Fruit fly (Drosophila melanogaster) whole organism, embryonic: ENCODE measurements around the gene CG42795.

ENCODE experiments used
- ATbp ChIP-seq: fragments of 200-800 bp; sonication (Bioruptor generic); optimal IDR thresholded peaks from 2 replicates; lab custom pipeline; 2017; ENCODE audit warnings: missing biosample characterization, mild to moderate bottlenecking, missing genetic modification characterization, missing genetic modification reagents
- Aef1 ChIP-seq: fragments of 200-800 bp; sonication (Bioruptor generic); IDR thresholded peaks from 3 replicates; pipeline ENCODE4 v1.3.6; 2022; ENCODE audit warnings: missing biosample characterization, missing genetic modification characterization
- BtbVII ChIP-seq: fragments of 200-800 bp; sonication (Bioruptor generic); optimal IDR thresholded peaks from 3 replicates; lab custom pipeline; 2017; ENCODE audit warnings: missing biosample characterization, mild to moderate bottlenecking, missing genetic modification characterization
- CG10431 ChIP-seq: fragments of 200-800 bp; sonication (Bioruptor generic); optimal IDR thresholded peaks from 3 replicates; lab custom pipeline; 2018; ENCODE audit warnings: missing biosample characterization, mild to moderate bottlenecking, missing genetic modification characterization
- CG11093 ChIP-seq: fragments of 200-800 bp; sonication (Bioruptor generic); IDR thresholded peaks from 3 replicates; pipeline ENCODE4 v1.3.6; 2022; ENCODE audit warnings: missing biosample characterization, missing genetic modification characterization
- CG11398 ChIP-seq: fragments of 200-800 bp; sonication (Bioruptor generic); optimal IDR thresholded peaks from 2 replicates; lab custom pipeline; 2016; ENCODE audit warnings: missing biosample characterization, missing genetic modification characterization
- CG11504 ChIP-seq: fragments of 200-800 bp; sonication (Bioruptor generic); optimal IDR thresholded peaks from 3 replicates; lab custom pipeline; 2019; ENCODE audit warnings: missing biosample characterization, mild to moderate bottlenecking, missing genetic modification characterization, moderate library complexity
- CG11696 ChIP-seq: fragments of 200-800 bp; sonication (Bioruptor generic); IDR thresholded peaks from 2 replicates; pipeline ENCODE4 v1.3.6; 2022; ENCODE audit warnings: missing biosample characterization, missing genetic modification characterization
- CG12299 ChIP-seq: fragments of 200-800 bp; sonication (Bioruptor generic); optimal IDR thresholded peaks from 2 replicates; lab custom pipeline; 2018; ENCODE audit warnings: missing biosample characterization, mild to moderate bottlenecking, missing genetic modification characterization
- CG12659 ChIP-seq: fragments of 200-800 bp; sonication (Bioruptor generic); optimal IDR thresholded peaks from 3 replicates; lab custom pipeline; 2017; ENCODE audit warnings: mild to moderate bottlenecking, missing biosample characterization, missing genetic modification reagents, missing genetic modification characterization
- CG17568 ChIP-seq: fragments of 200-800 bp; sonication (Bioruptor generic); optimal IDR thresholded peaks from 2 replicates; lab custom pipeline; 2018; ENCODE audit warnings: missing biosample characterization, mild to moderate bottlenecking, missing genetic modification characterization, moderate library complexity
- CG1832 ChIP-seq: fragments of 200-800 bp; sonication (Bioruptor generic); optimal IDR thresholded peaks from 2 replicates; lab custom pipeline; 2017; ENCODE audit warnings: missing biosample characterization, mild to moderate bottlenecking, missing genetic modification characterization, inconsistent platforms
- CG18476 ChIP-seq: fragments of 200-800 bp; sonication (Bioruptor generic); optimal IDR thresholded peaks from 2 replicates; lab custom pipeline; 2016; ENCODE audit warnings: missing biosample characterization, mild to moderate bottlenecking, missing genetic modification characterization
- CG31441 ChIP-seq: fragments of 200-800 bp; sonication (Bioruptor generic); IDR thresholded peaks from 2 replicates; pipeline ENCODE4 v1.3.6; 2022; ENCODE audit warnings: missing biosample characterization, missing genetic modification characterization
- CG3163 ChIP-seq: fragments of 200-800 bp; sonication (Bioruptor generic); optimal IDR thresholded peaks from 3 replicates; lab custom pipeline; 2016; ENCODE audit warnings: missing biosample characterization, missing genetic modification characterization
- CG3407 ChIP-seq: fragments of 200-800 bp; sonication (Bioruptor generic); optimal IDR thresholded peaks from 2 replicates; lab custom pipeline; 2018; ENCODE audit warnings: missing biosample characterization, mild to moderate bottlenecking, missing genetic modification characterization
- CG3995 ChIP-seq: fragments of 200-800 bp; sonication (Bioruptor generic); optimal IDR thresholded peaks from 3 replicates; lab custom pipeline; 2016; ENCODE audit warnings: missing biosample characterization, missing genetic modification characterization
- CG42726 ChIP-seq: fragments of 200-800 bp; sonication (Bioruptor generic); IDR thresholded peaks from 2 replicates; pipeline ENCODE4 v1.3.6; 2022; ENCODE audit warnings: missing biosample characterization, missing genetic modification characterization; ENCODE audit not compliant: partially characterized antibody
- CG4617 ChIP-seq: fragments of 200-800 bp; sonication (Bioruptor generic); optimal IDR thresholded peaks from 3 replicates; lab custom pipeline; 2016; ENCODE audit warnings: missing biosample characterization, missing genetic modification characterization, borderline replicate concordance
- CG4707 ChIP-seq: fragments of 200-800 bp; sonication (Bioruptor generic); optimal IDR thresholded peaks from 2 replicates; lab custom pipeline; 2018; ENCODE audit warnings: missing biosample characterization, mild to moderate bottlenecking, missing genetic modification characterization, moderate library complexity
- CG5245 ChIP-seq: fragments of 200-800 bp; sonication (Bioruptor generic); optimal IDR thresholded peaks from 3 replicates; lab custom pipeline; 2016; ENCODE audit warnings: missing biosample characterization, missing genetic modification characterization
- CG6175 ChIP-seq: fragments of 200-800 bp; sonication (Bioruptor generic); IDR thresholded peaks from 3 replicates; pipeline ENCODE4 v1.3.6; 2022; ENCODE audit warnings: missing biosample characterization, missing genetic modification characterization
- CG7372 ChIP-seq: fragments of 200-800 bp; sonication (Bioruptor generic); IDR thresholded peaks from 2 replicates; pipeline ENCODE4 v1.3.6; 2022; ENCODE audit warnings: missing biosample characterization, missing genetic modification characterization
- CG8478 ChIP-seq: fragments of >200 bp; optimal IDR thresholded peaks from 2 replicates; lab custom pipeline; 2018
- CG8924 ChIP-seq: fragments of 200-800 bp; optimal IDR thresholded peaks from 3 replicates; lab custom pipeline; 2019; ENCODE audit warnings: missing biosample characterization, mild to moderate bottlenecking, missing genetic modification characterization, moderate library complexity
- CG9215 ChIP-seq: fragments of 200-800 bp; sonication (Bioruptor generic); IDR thresholded peaks from 2 replicates; pipeline ENCODE4 v1.3.6; 2022; ENCODE audit warnings: missing biosample characterization, missing genetic modification characterization
- CG9437 ChIP-seq: fragments of 200-800 bp; sonication (Bioruptor generic); optimal IDR thresholded peaks from 2 replicates; lab custom pipeline; 2018; ENCODE audit warnings: missing biosample characterization, mild to moderate bottlenecking, missing genetic modification characterization
- Dip2 ChIP-seq: fragments of 200-800 bp; sonication (Bioruptor generic); IDR thresholded peaks from 2 replicates; pipeline ENCODE4 v1.3.6; 2022; ENCODE audit warnings: missing biosample characterization, missing genetic modification characterization
- Doc2 ChIP-seq: fragments of 200-800 bp; sonication (Bioruptor generic); IDR thresholded peaks from 2 replicates; pipeline ENCODE4 v1.3.6; 2022; ENCODE audit warnings: missing biosample characterization, missing genetic modification characterization
- HLH4C ChIP-seq: fragments of 200-800 bp; sonication (Bioruptor generic); IDR thresholded peaks from 3 replicates; pipeline ENCODE4 v1.3.6; 2022; ENCODE audit warnings: missing biosample characterization, missing genetic modification characterization; ENCODE audit not compliant: partially characterized antibody
- HLHmδ ChIP-seq: fragments of 200-800 bp; sonication (Bioruptor generic); optimal IDR thresholded peaks from 2 replicates; lab custom pipeline; 2018; ENCODE audit warnings: missing biosample characterization, mild to moderate bottlenecking, missing genetic modification characterization, moderate library complexity
- Ptx1 ChIP-seq: fragments of 200-800 bp; sonication (Bioruptor generic); IDR thresholded peaks from 2 replicates; pipeline ENCODE4 v1.3.6; 2022; ENCODE audit warnings: missing biosample characterization, missing genetic modification characterization
- Scr ChIP-seq: fragments of 200-800 bp; sonication (Bioruptor generic); IDR thresholded peaks from 2 replicates; pipeline ENCODE4 v1.3.6; 2022; ENCODE audit warnings: missing biosample characterization, missing genetic modification characterization; ENCODE audit not compliant: partially characterized antibody
- Sin3A ChIP-seq: fragments of >200 bp; optimal IDR thresholded peaks from 2 replicates; lab custom pipeline; 2018
- Sox100B ChIP-seq: fragments of 200-800 bp; sonication (Bioruptor generic); optimal IDR thresholded peaks from 3 replicates; lab custom pipeline; 2018; ENCODE audit warnings: missing biosample characterization, mild to moderate bottlenecking, missing genetic modification characterization
- Sox102F ChIP-seq: fragments of 200-800 bp; sonication (Bioruptor generic); optimal IDR thresholded peaks from 2 replicates; lab custom pipeline; 2018; ENCODE audit warnings: missing biosample characterization, mild to moderate bottlenecking, missing genetic modification characterization, moderate library complexity
- Spps ChIP-seq: fragments of 200-800 bp; sonication (Bioruptor generic); optimal IDR thresholded peaks from 2 replicates; lab custom pipeline; 2018; ENCODE audit warnings: missing biosample characterization, mild to moderate bottlenecking, missing genetic modification characterization
- Usf ChIP-seq: fragments of 200-800 bp; sonication (Bioruptor generic); optimal IDR thresholded peaks from 2 replicates; lab custom pipeline; 2017; ENCODE audit warnings: missing genotype, missing biosample characterization, missing genetic modification characterization
- ems ChIP-seq: fragments of 200-800 bp; sonication (Bioruptor generic); optimal IDR thresholded peaks from 3 replicates; lab custom pipeline; 2016; ENCODE audit warnings: missing biosample characterization, missing genetic modification characterization
- gcm2 ChIP-seq: fragments of 200-800 bp; sonication (Bioruptor generic); optimal IDR thresholded peaks from 2 replicates; lab custom pipeline; 2016; ENCODE audit warnings: missing biosample characterization, missing genetic modification characterization
- gsb ChIP-seq: fragments of 200-800 bp; sonication (Bioruptor generic); IDR thresholded peaks from 2 replicates; pipeline ENCODE4 v1.3.6; 2022; ENCODE audit warnings: missing biosample characterization, missing genetic modification characterization
- ind ChIP-seq: fragments of 200-800 bp; sonication (Bioruptor generic); optimal IDR thresholded peaks from 3 replicates; lab custom pipeline; 2016; ENCODE audit warnings: missing biosample characterization, missing genetic modification characterization
- luna ChIP-seq: fragments of 200-800 bp; sonication (Bioruptor generic); optimal IDR thresholded peaks from 2 replicates; lab custom pipeline; 2016; ENCODE audit warnings: missing biosample characterization, missing genetic modification characterization
- maf-S ChIP-seq: fragments of 200-800 bp; sonication (Bioruptor generic); optimal IDR thresholded peaks from 2 replicates; lab custom pipeline; 2016; ENCODE audit warnings: missing biosample characterization, missing genetic modification characterization
- nmo ChIP-seq: fragments of 200-800 bp; sonication (Bioruptor generic); optimal IDR thresholded peaks from 2 replicates; lab custom pipeline; 2018; ENCODE audit warnings: missing biosample characterization, mild to moderate bottlenecking, missing genetic modification characterization, moderate library complexity
- pnt ChIP-seq: fragments of 200-800 bp; sonication (Bioruptor generic); optimal IDR thresholded peaks from 3 replicates; lab custom pipeline; 2016; ENCODE audit warnings: missing biosample characterization, missing genetic modification characterization
- prd ChIP-seq, 3 experiments: fragments of >200 bp in 2 of 3; fragments of 200-800 bp in 1 of 3; sonication (Bioruptor generic) in 1 of 3; optimal IDR thresholded peaks in 2 of 3; IDR thresholded peaks in 1 of 3; 2 replicates in 2 of 3; 3 replicates in 1 of 3; pipeline versions ENCODE4 v1.3.6 to Lab custom; 2017 to 2022; ENCODE audit warnings: missing biosample characterization in 1 of 3, missing genetic modification characterization in 1 of 3
- sima ChIP-seq: fragments of 200-800 bp; sonication (Bioruptor generic); optimal IDR thresholded peaks from 2 replicates; lab custom pipeline; 2016; ENCODE audit warnings: missing biosample characterization, missing genetic modification characterization
- vvl ChIP-seq: fragments of 200-800 bp; sonication (Bioruptor generic); IDR thresholded peaks from 2 replicates; pipeline ENCODE4 v1.3.6; 2022; ENCODE audit warnings: missing biosample characterization, missing genetic modification characterization
- wor ChIP-seq: fragments of 200-800 bp; sonication (Bioruptor generic); IDR thresholded peaks from 2 replicates; pipeline ENCODE4 v1.3.6; 2022; ENCODE audit warnings: missing biosample characterization, missing genetic modification characterization
- zfh2 ChIP-seq: fragments of 200-800 bp; sonication (Bioruptor generic); optimal IDR thresholded peaks from 2 replicates; lab custom pipeline; 2016; ENCODE audit warnings: missing biosample characterization, missing genetic modification characterization

CG42795 gene

dm6 chr3R:10213430-10213829 is 12.1 kb upstream of the CG42795 start (continued):
- TF ChIP-seq ATbp (peak; percentile 77), CG5245 (GFP tag; lab: Kevin White, UChicago) (peak; percentile 36), ind (GFP tag; lab: Kevin White, UChicago) (peak; percentile 65), ems (GFP tag; lab: Kevin White, UChicago) (no peak), Scr (GFP tag; lab: Robert Waterston, UW) (no peak), pnt (GFP tag; lab: Kevin White, UChicago) (no peak), gsb (GFP tag; lab: Robert Waterston, UW) (0 out of 2 replicates have a peak, but pooled peaks have one; percentile 18), CG9437 (GFP tag; lab: Kevin White, UChicago) (peak; percentile 42), sima (GFP tag; lab: Kevin White, UChicago) (no peak), CG8924 (no peak), CG11398 (no peak), CG12659 (peak; percentile 54), CG42726 (GFP tag; lab: Robert Waterston, UW) (no peak), Aef1 (GFP tag; lab: Robert Waterston, UW) (peak; percentile 63; the same call in 2 of the 3 replicates), maf-S (GFP tag; lab: Kevin White, UChicago) (no peak), Sox100B (GFP tag; lab: Kevin White, UChicago) (peak; percentile 69), CG4617 (no peak), CG6175 (no peak), CG11696 (peak; percentile 54; the same call in 1 of the 2 replicates), CG1832 (GFP tag; lab: Kevin White, UChicago) (no peak), gcm2 (GFP tag; lab: Kevin White, UChicago) (no peak), Ptx1 (peak; percentile 86), HLHmδ (GFP tag; lab: Kevin White, UChicago) (no peak), CG17568 (GFP tag; lab: Kevin White, UChicago) (no peak), prd (optimal IDR thresholded peaks at IDR 0.05; lab: Kevin White, UChicago) (no peak), prd (GFP tag; IDR thresholded peaks at IDR 0.05; lab: Robert Waterston, UW) (peak; percentile 84), Sin3A (no peak), CG4707 (GFP tag; lab: Kevin White, UChicago) (peak; percentile 19), Doc2 (GFP tag; lab: Robert Waterston, UW) (no peak), CG3407 (GFP tag; lab: Kevin White, UChicago) (peak; percentile 68), Spps (tag; lab: Kevin White, UChicago) (no peak), CG11504 (tag; lab: Kevin White, UChicago) (peak; percentile 86), CG31441 (GFP tag; lab: Robert Waterston, UW) (peak; percentile 83), CG7372 (GFP tag; lab: Robert Waterston, UW) (peak; percentile 56; the same call in 1 of the 2 replicates), CG9215 (GFP tag; lab: Robert Waterston, UW) (peak; percentile 39; the same call in 1 of the 2 replicates), CG3163 (GFP tag; lab: Kevin White, UChicago) (no peak), Sox102F (GFP tag; lab: Kevin White, UChicago) (peak; percentile 88), CG8478 (lab: Kevin White, UChicago) (no peak), CG10431 (no peak), HLH4C (no peak), CG11093 (GFP tag; lab: Robert Waterston, UW) (peak; percentile 44; the same call in 1 of the 3 replicates), wor (GFP tag; lab: Robert Waterston, UW) (peak; percentile 73), nmo (GFP tag; lab: Kevin White, UChicago) (peak; percentile 82), CG3995 (no peak), BtbVII (GFP tag; lab: Kevin White, UChicago) (peak; percentile 37), Dip2 (no peak), zfh2 (GFP tag; lab: Kevin White, UChicago) (no peak), Usf (GFP tag; lab: Kevin White, UChicago) (no peak), luna (GFP tag; lab: Kevin White, UChicago) (no peak), CG18476 (peak; percentile 13), CG12299 (tag; lab: Kevin White, UChicago) (peak; percentile 27), vvl (GFP tag; lab: Robert Waterston, UW) (peak; percentile 89)
